Fruit fly (Drosophila melanogaster) whole organism, embryonic: Measurements from ENCODE around the gene PGRP-LF.

Experiments
- ATbp ChIP-seq: fragments of 200-800 bp; sonication (Bioruptor generic); optimal IDR thresholded peaks from 2 replicates; lab custom pipeline; 2017; ENCODE audit warnings: missing biosample characterization, mild to moderate bottlenecking, missing genetic modification characterization, missing genetic modification reagents
- Asciz ChIP-seq: fragments of 200-800 bp; sonication (Bioruptor generic); optimal IDR thresholded peaks from 2 replicates; lab custom pipeline; 2017; ENCODE audit warnings: missing biosample characterization, mild to moderate bottlenecking, missing genetic modification characterization, missing genetic modification reagents
- Awh ChIP-seq: fragments of 200-800 bp; sonication (Bioruptor generic); IDR thresholded peaks from 2 replicates; pipeline ENCODE4, ENCODE4 v1.3.6; 2022; ENCODE audit warnings: missing biosample characterization, missing genetic modification characterization
- B-H2 ChIP-seq: fragments of 200-800 bp; sonication (Bioruptor generic); optimal IDR thresholded peaks from 2 replicates; lab custom pipeline; 2018; ENCODE audit warnings: missing biosample characterization, mild to moderate bottlenecking, missing genetic modification characterization
- CG10274 ChIP-seq: fragments of 200-800 bp; sonication (Bioruptor generic); optimal IDR thresholded peaks from 3 replicates; lab custom pipeline; 2017; ENCODE audit warnings: missing biosample characterization, mild to moderate bottlenecking, missing genetic modification characterization
- CG11093 ChIP-seq: fragments of 200-800 bp; sonication (Bioruptor generic); IDR thresholded peaks from 3 replicates; pipeline ENCODE4 v1.3.6; 2022; ENCODE audit warnings: missing biosample characterization, missing genetic modification characterization
- CG11695 ChIP-seq: fragments of 200-800 bp; sonication (Bioruptor generic); IDR thresholded peaks from 3 replicates; pipeline ENCODE4 v1.3.6; 2022; ENCODE audit warnings: missing biosample characterization, missing genetic modification characterization
- CG12769 ChIP-seq: fragments of 200-800 bp; sonication (Bioruptor generic); optimal IDR thresholded peaks from 2 replicates; lab custom pipeline; 2019; ENCODE audit warnings: missing biosample characterization, mild to moderate bottlenecking, missing genetic modification characterization, moderate library complexity
- CG12942 ChIP-seq: fragments of 200-800 bp; sonication (Bioruptor generic); optimal IDR thresholded peaks from 3 replicates; lab custom pipeline; 2016; ENCODE audit warnings: missing biosample characterization, missing genetic modification characterization
- CG13624 ChIP-seq: fragments of 200-800 bp; sonication (Bioruptor generic); optimal IDR thresholded peaks from 2 replicates; lab custom pipeline; 2016; ENCODE audit warnings: missing biosample characterization, missing genetic modification characterization
- CG15601 ChIP-seq: fragments of 200-800 bp; sonication (Bioruptor generic); optimal IDR thresholded peaks from 3 replicates; lab custom pipeline; 2019; ENCODE audit warnings: missing biosample characterization, mild to moderate bottlenecking, missing genetic modification characterization, moderate library complexity
- CG16863 ChIP-seq: fragments of 200-800 bp; sonication (Bioruptor generic); optimal IDR thresholded peaks from 3 replicates; lab custom pipeline; 2016; ENCODE audit warnings: missing biosample characterization, missing genetic modification characterization
- CG17385 ChIP-seq: fragments of 200-800 bp; sonication (Bioruptor generic); optimal IDR thresholded peaks from 3 replicates; lab custom pipeline; 2018; ENCODE audit warnings: missing biosample characterization, mild to moderate bottlenecking, missing genetic modification characterization
- CG2875 ChIP-seq: fragments of 200-800 bp; sonication (Bioruptor generic); optimal IDR thresholded peaks from 2 replicates; lab custom pipeline; 2017; ENCODE audit warnings: missing biosample characterization, mild to moderate bottlenecking, missing genetic modification characterization, missing genetic modification reagents
- CG33213 ChIP-seq: fragments of 200-800 bp; sonication (Bioruptor generic); optimal IDR thresholded peaks from 3 replicates; lab custom pipeline; 2016; ENCODE audit warnings: missing biosample characterization, missing genetic modification characterization
- CG34422 ChIP-seq: fragments of 200-800 bp; sonication (Bioruptor generic); IDR thresholded peaks from 3 replicates; pipeline ENCODE4 v1.3.6; 2022; ENCODE audit warnings: missing biosample characterization, missing genetic modification characterization
- CG4424 ChIP-seq: fragments of 200-800 bp; sonication (Bioruptor generic); optimal IDR thresholded peaks from 3 replicates; lab custom pipeline; 2016; ENCODE audit warnings: missing biosample characterization, missing genetic modification characterization
- CG9932 ChIP-seq: fragments of 200-800 bp; sonication (Bioruptor generic); IDR thresholded peaks from 2 replicates; pipeline ENCODE4 v1.3.6; 2022; ENCODE audit warnings: missing biosample characterization, missing genetic modification characterization
- E2f1 ChIP-seq: fragments of 200-800 bp; sonication (Bioruptor generic); IDR thresholded peaks from 2 replicates; pipeline ENCODE4 v1.3.6; 2022; ENCODE audit warnings: missing biosample characterization, missing genetic modification characterization
- ERR ChIP-seq: fragments of 200-800 bp; sonication (Bioruptor generic); optimal IDR thresholded peaks from 2 replicates; lab custom pipeline; 2016; ENCODE audit warnings: missing biosample characterization, missing genetic modification characterization
- Elba2 ChIP-seq: fragments of 200-800 bp; sonication (Bioruptor generic); optimal IDR thresholded peaks from 3 replicates; lab custom pipeline; 2016; ENCODE audit warnings: missing biosample characterization, missing genetic modification characterization
- Ets97D ChIP-seq: fragments of 200-800 bp; sonication (Bioruptor generic); optimal IDR thresholded peaks from 3 replicates; lab custom pipeline; 2016; ENCODE audit warnings: missing biosample characterization, missing genetic modification characterization
- Gsc ChIP-seq: fragments of 200-800 bp; sonication (Bioruptor generic); IDR thresholded peaks from 2 replicates; pipeline ENCODE4 v1.3.6; 2022; ENCODE audit warnings: missing biosample characterization, missing genetic modification characterization
- Hmr ChIP-seq: fragments of 200-800 bp; sonication (Bioruptor generic); optimal IDR thresholded peaks from 3 replicates; lab custom pipeline; 2017; ENCODE audit warnings: mild to moderate bottlenecking, missing biosample characterization, missing genetic modification reagents, missing genetic modification characterization
- Hr51 ChIP-seq, 2 experiments: fragments of 200-800 bp; sonication (Bioruptor generic); optimal IDR thresholded peaks; 2 replicates in 1 of 2; 3 replicates in 1 of 2; lab custom pipeline; 2016 to 2018; ENCODE audit warnings: missing biosample characterization in 2 of 2, missing genetic modification characterization in 2 of 2, mild to moderate bottlenecking in 1 of 2, moderate library complexity in 1 of 2
- Hr78 ChIP-seq, 2 experiments: fragments of 200-800 bp in 1 of 2; fragments of >200 bp in 1 of 2; sonication (Bioruptor generic) in 1 of 2; optimal IDR thresholded peaks; 2 replicates each; lab custom pipeline; 2017 to 2019; ENCODE audit warnings: missing biosample characterization in 2 of 2, missing genetic modification characterization in 2 of 2, mild to moderate bottlenecking in 1 of 2, moderate library complexity in 1 of 2
- Max ChIP-seq: fragments of 200-800 bp; sonication (Bioruptor generic); optimal IDR thresholded peaks from 2 replicates; lab custom pipeline; 2016; ENCODE audit warnings: missing biosample characterization, mild to moderate bottlenecking, missing genetic modification characterization
- Oli ChIP-seq: fragments of 200-800 bp; sonication (Bioruptor generic); optimal IDR thresholded peaks from 2 replicates; lab custom pipeline; 2018; ENCODE audit warnings: missing biosample characterization, mild to moderate bottlenecking, missing genetic modification characterization, moderate library complexity
- Side ChIP-seq: fragments of 200-800 bp; sonication (Bioruptor generic); optimal IDR thresholded peaks from 2 replicates; lab custom pipeline; 2016; ENCODE audit warnings: missing biosample characterization, missing genetic modification characterization
- TFAM ChIP-seq: fragments of 200-800 bp; sonication (Bioruptor generic); optimal IDR thresholded peaks from 2 replicates; lab custom pipeline; 2017; ENCODE audit warnings: missing biosample characterization, missing genetic modification characterization, inconsistent platforms
- al ChIP-seq: fragments of 200-800 bp; sonication (Bioruptor generic); IDR thresholded peaks from 2 replicates; pipeline ENCODE4 v1.3.6; 2022; ENCODE audit warnings: missing biosample characterization, missing genetic modification characterization
- ara ChIP-seq: fragments of 200-800 bp; sonication (Bioruptor generic); IDR thresholded peaks from 2 replicates; pipeline ENCODE4 v1.3.6; 2022; ENCODE audit warnings: missing biosample characterization, missing genetic modification characterization
- bcd ChIP-seq: fragments of 200-800 bp; sonication (Bioruptor generic); optimal IDR thresholded peaks from 2 replicates; lab custom pipeline; 2017; ENCODE audit warnings: missing biosample characterization, mild to moderate bottlenecking, missing genetic modification characterization
- cas ChIP-seq: fragments of 200-800 bp; sonication (Bioruptor generic); IDR thresholded peaks from 2 replicates; pipeline ENCODE4 v1.3.6; 2022; ENCODE audit warnings: missing biosample characterization, missing genetic modification characterization
- caup ChIP-seq: fragments of 200-800 bp; sonication (Bioruptor generic); optimal IDR thresholded peaks from 3 replicates; lab custom pipeline; 2017; ENCODE audit warnings: missing biosample characterization, mild to moderate bottlenecking, missing genetic modification characterization, moderate library complexity; ENCODE audit not compliant: severe bottlenecking
- da ChIP-seq: fragments of 200-800 bp; sonication (Bioruptor generic); optimal IDR thresholded peaks from 2 replicates; lab custom pipeline; 2016; ENCODE audit warnings: missing biosample characterization, missing genetic modification characterization
- gem ChIP-seq: fragments of 200-800 bp; sonication (Bioruptor generic); optimal IDR thresholded peaks from 2 replicates; lab custom pipeline; 2019; ENCODE audit warnings: missing biosample characterization, mild to moderate bottlenecking, missing genetic modification characterization, moderate library complexity
- her ChIP-seq: fragments of 200-800 bp; sonication (Bioruptor generic); optimal IDR thresholded peaks from 2 replicates; lab custom pipeline; 2016; ENCODE audit warnings: missing biosample characterization, missing genetic modification characterization
- hkb ChIP-seq, 2 experiments: fragments of 200-800 bp in 1 of 2; fragments of >200 bp in 1 of 2; sonication (Bioruptor generic) in 1 of 2; IDR thresholded peaks in 1 of 2; optimal IDR thresholded peaks in 1 of 2; 2 replicates each; pipeline versions ENCODE4 v1.3.6 to Lab custom; 2017 to 2022; ENCODE audit warnings: missing biosample characterization in 1 of 2, missing genetic modification characterization in 1 of 2
- ken ChIP-seq: fragments of 200-800 bp; sonication (Bioruptor generic); IDR thresholded peaks from 3 replicates; pipeline ENCODE4 v1.3.6; 2022; ENCODE audit warnings: missing biosample characterization, missing genetic modification characterization
- knrl ChIP-seq: fragments of 200-800 bp; sonication (Bioruptor generic); IDR thresholded peaks from 3 replicates; pipeline ENCODE4 v1.3.6; 2022; ENCODE audit warnings: missing biosample characterization, missing genetic modification characterization; ENCODE audit not compliant: partially characterized antibody
- lab ChIP-seq: fragments of 200-800 bp; sonication (Bioruptor generic); optimal IDR thresholded peaks from 3 replicates; lab custom pipeline; 2017; ENCODE audit warnings: missing biosample characterization, missing genetic modification characterization, mild to moderate bottlenecking, moderate library complexity, missing genetic modification reagents
- lola ChIP-seq, 3 experiments: fragments of >200 bp in 2 of 3; fragments of 200-800 bp in 1 of 3; sonication (Bioruptor generic) in 1 of 3; optimal IDR thresholded peaks; 2 replicates each; lab custom pipeline; 2017 to 2019; ENCODE audit warnings: missing biosample characterization in 3 of 3, missing genetic modification characterization in 3 of 3, mild to moderate bottlenecking in 1 of 3, moderate library complexity in 1 of 3
- nmo ChIP-seq: fragments of 200-800 bp; sonication (Bioruptor generic); optimal IDR thresholded peaks from 2 replicates; lab custom pipeline; 2018; ENCODE audit warnings: missing biosample characterization, mild to moderate bottlenecking, missing genetic modification characterization, moderate library complexity
- peb ChIP-seq: fragments of 200-800 bp; sonication (Bioruptor generic); IDR thresholded peaks from 2 replicates; pipeline ENCODE4 v1.3.6; 2022; ENCODE audit warnings: missing biosample characterization, missing genetic modification characterization
- slou ChIP-seq: fragments of 200-800 bp; sonication (Bioruptor generic); optimal IDR thresholded peaks from 3 replicates; lab custom pipeline; 2016; ENCODE audit warnings: missing biosample characterization, missing genetic modification characterization
- sqz ChIP-seq: fragments of 200-800 bp; sonication (Bioruptor generic); optimal IDR thresholded peaks from 3 replicates; lab custom pipeline; 2018; ENCODE audit warnings: missing biosample characterization, mild to moderate bottlenecking, missing genetic modification characterization
- ssp ChIP-seq: fragments of 200-800 bp; sonication (Bioruptor generic); IDR thresholded peaks from 2 replicates; pipeline ENCODE4 v1.3.6; 2022; ENCODE audit warnings: missing biosample characterization, missing genetic modification characterization
- vfl ChIP-seq: fragments of 200-800 bp; sonication (Bioruptor generic); optimal IDR thresholded peaks from 2 replicates; lab custom pipeline; 2016; ENCODE audit warnings: missing biosample characterization, missing genetic modification characterization
- yki ChIP-seq: fragments of >200 bp; optimal IDR thresholded peaks from 3 replicates; lab custom pipeline; 2018

PGRP-LF gene

DNA sequence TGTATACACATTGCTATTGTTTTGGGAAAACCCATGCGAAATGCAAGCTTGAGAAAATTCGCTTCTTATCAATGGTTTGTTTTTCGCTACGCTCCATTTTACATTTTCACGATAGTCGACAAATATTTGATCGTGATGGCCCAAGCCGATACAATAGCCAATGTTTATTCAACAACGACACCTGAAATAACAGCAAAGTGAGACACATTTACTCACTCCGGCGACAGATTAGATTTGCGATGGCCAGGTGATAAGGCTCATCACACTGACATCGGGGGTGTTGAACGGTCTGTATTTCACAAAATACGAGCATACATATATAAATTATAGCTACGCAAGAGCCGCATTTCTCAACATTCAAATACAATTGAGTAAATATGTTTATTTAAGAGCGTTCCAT lies 47.7 kb downstream of the PGRP-LF start (continued):
- TF ChIP-seq al (GFP tag; lab: Robert Waterston, UW) (0 out of 2 replicates have a peak, but pooled peaks have one; percentile 18), CG33213 (GFP tag; lab: Kevin White, UChicago) (peak; percentile 75), E2f1 (peak; percentile 24; the same call in 1 of the 2 replicates), Awh (GFP tag; lab: Robert Waterston, UW) (peak; percentile 81), TFAM (GFP tag; lab: Kevin White, UChicago) (peak; percentile 33), CG13624 (GFP tag; lab: Kevin White, UChicago) (peak; percentile 45), vfl (GFP tag; lab: Kevin White, UChicago) (peak; percentile 19), B-H2 (GFP tag; lab: Kevin White, UChicago) (peak; percentile 65), lola (GFP tag; optimal IDR thresholded peaks at IDR 0.05; lab: Kevin White, UChicago) (no peak), cas (GFP tag; lab: Robert Waterston, UW) (peak; percentile 64; the same call in 1 of the 2 replicates), sqz (GFP tag; lab: Kevin White, UChicago) (peak; percentile 66), CG12942 (peak; percentile 16), Asciz (peak; percentile 85), Hr51 (GFP tag; optimal IDR thresholded peaks at IDR 0.05; lab: Kevin White, UChicago) (peak in 1 of 2 experiments; percentile 30), hkb (optimal IDR thresholded peaks at IDR 0.05; lab: Kevin White, UChicago) (no peak), hkb (GFP tag; IDR thresholded peaks at IDR 0.05; lab: Robert Waterston, UW) (peak; percentile 67; the same call in 1 of the 2 replicates), Gsc (GFP tag; lab: Robert Waterston, UW) (no peak), da (no peak), lab (peak; percentile 97), CG16863 (no peak), yki (lab: Kevin White, UChicago) (no peak), CG9932 (GFP tag; lab: Robert Waterston, UW) (no peak), CG17385 (GFP tag; lab: Kevin White, UChicago) (peak; percentile 36), knrl (GFP tag; lab: Robert Waterston, UW) (no peak), ERR (GFP tag; lab: Kevin White, UChicago) (peak; percentile 49), peb (no peak), CG34422 (no peak), CG10274 (GFP tag; lab: Kevin White, UChicago) (peak; percentile 68), Hmr (GFP tag; lab: Kevin White, UChicago) (peak; percentile 87), ssp (no peak), Side (GFP tag; lab: Kevin White, UChicago) (peak; percentile 86), Elba2 (GFP tag; lab: Kevin White, UChicago) (no peak), caup (GFP tag; lab: Kevin White, UChicago) (peak; percentile 82), CG15601 (peak; percentile 36), gem (peak; percentile 47), CG4424 (peak; percentile 24), CG12769 (tag; lab: Kevin White, UChicago) (peak; percentile 78), ATbp (GFP tag; lab: Kevin White, UChicago) (peak; percentile 72), Ets97D (GFP tag; lab: Kevin White, UChicago) (no peak), slou (no peak), ken (GFP tag; lab: Robert Waterston, UW) (no peak), Max (GFP tag; lab: Kevin White, UChicago) (peak; percentile 57), ara (GFP tag; lab: Robert Waterston, UW) (peak; percentile 67), nmo (GFP tag; lab: Kevin White, UChicago) (no peak), CG11093 (no peak), CG11695 (GFP tag; lab: Robert Waterston, UW) (peak; percentile 59; the same call in 2 of the 3 replicates), Oli (no peak), CG2875 (GFP tag; lab: Kevin White, UChicago) (peak; percentile 6), her (GFP tag; lab: Kevin White, UChicago) (peak; percentile 71), Hr78 (GFP tag; optimal IDR thresholded peaks at IDR 0.05; lab: Kevin White, UChicago) (no peak), bcd (GFP tag; lab: Kevin White, UChicago) (peak; percentile 65)
